Worm (Caenorhabditis elegans): Measurements from ENCODE around the gene hum-6.

Gene hum-6

DNA sequence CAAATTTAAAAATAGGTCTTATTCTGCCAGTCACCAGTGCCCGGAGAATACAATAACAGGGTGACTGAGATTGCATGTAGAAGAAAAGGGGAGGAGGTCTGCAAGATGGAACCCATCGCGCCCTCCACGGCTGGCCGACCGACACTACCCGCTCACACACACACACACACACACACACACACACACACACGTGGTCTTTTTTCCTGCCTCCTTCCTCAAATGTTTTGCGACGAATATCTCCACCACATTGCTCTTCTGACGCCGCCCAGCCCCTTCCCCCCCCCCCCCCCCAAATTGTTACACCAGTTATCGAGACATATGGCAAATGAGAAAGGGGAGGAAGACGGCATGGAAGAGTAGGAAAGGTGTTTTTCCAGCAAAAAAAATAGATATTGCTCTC, 18.9 kb downstream of the hum-6 start:
- TF ChIP-seq nfya-1 (tag; optimal IDR thresholded peaks at IDR 0.05; ENCODE audit: insufficient read depth) (peak; percentile 29), nhr-77 (tag; optimal IDR thresholded peaks at IDR 0.05) (no peak), lin-39 (tag; optimal IDR thresholded peaks at IDR 0.05) (peak; percentile 71)

DNA sequence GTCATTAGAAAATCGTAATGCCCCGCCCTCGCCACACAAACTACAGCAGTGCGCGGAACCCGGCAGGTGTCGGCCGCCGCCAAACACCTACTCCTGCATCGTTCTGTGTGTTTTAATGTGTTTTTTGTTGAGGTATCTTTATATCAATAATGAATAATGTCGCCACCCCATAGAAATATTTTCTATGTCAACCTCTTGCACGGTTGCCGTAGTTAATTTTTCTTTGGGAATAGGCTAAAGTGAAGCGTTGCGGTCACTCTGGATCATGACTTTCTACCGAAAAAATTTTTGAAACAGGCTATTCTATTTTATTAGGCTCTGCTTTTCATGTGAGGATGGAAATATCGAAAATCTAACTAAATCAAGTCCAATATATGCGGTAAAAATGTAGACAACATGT, 26.0 kb downstream of the hum-6 start:
- TF ChIP-seq hmg-11 (tag; optimal IDR thresholded peaks at IDR 0.05) (peak; percentile 9), ama-1 (optimal IDR thresholded peaks at IDR 0.05) (peak; percentile 90), daf-12 (tag; optimal IDR thresholded peaks at IDR 0.05) (no peak), nhr-23 (tag; optimal IDR thresholded peaks at IDR 0.05) (peak; percentile 13), elt-3 (tag; optimal IDR thresholded peaks at IDR 0.05) (peak in 2 of 3 experiments; percentile 28 to 52), nhr-76 (tag; optimal IDR thresholded peaks at IDR 0.05) (no peak), jun-1 (tag; optimal IDR thresholded peaks at IDR 0.05) (no peak), nhr-77 (tag; optimal IDR thresholded peaks at IDR 0.05) (no peak), pqm-1 (tag; optimal IDR thresholded peaks at IDR 0.05) (peak; percentile 30), nhr-25 (tag; optimal IDR thresholded peaks at IDR 0.05) (peak; percentile 6), elt-2 (tag; optimal IDR thresholded peaks at IDR 0.05) (peak; percentile 14), lsy-12 (tag; optimal IDR thresholded peaks at IDR 0.05) (peak; percentile 7), snpc-4 (tag; optimal IDR thresholded peaks at IDR 0.05) (peak; percentile 98), lin-39 (tag; optimal IDR thresholded peaks at IDR 0.05) (no peak), pha-4 (tag; optimal IDR thresholded peaks at IDR 0.05) (peak; percentile 17), nfya-1 (tag; optimal IDR thresholded peaks at IDR 0.05; ENCODE audit: insufficient read depth) (peak; percentile 26), skn-1 (tag; optimal IDR thresholded peaks at IDR 0.05) (no peak), nhr-12 (tag; optimal IDR thresholded peaks at IDR 0.05) (no peak), eor-1 (tag; optimal IDR thresholded peaks at IDR 0.05) (no peak), egl-5 (tag; optimal IDR thresholded peaks at IDR 0.05) (no peak), fkh-2 (tag; optimal IDR thresholded peaks at IDR 0.05) (no peak)

DNA sequence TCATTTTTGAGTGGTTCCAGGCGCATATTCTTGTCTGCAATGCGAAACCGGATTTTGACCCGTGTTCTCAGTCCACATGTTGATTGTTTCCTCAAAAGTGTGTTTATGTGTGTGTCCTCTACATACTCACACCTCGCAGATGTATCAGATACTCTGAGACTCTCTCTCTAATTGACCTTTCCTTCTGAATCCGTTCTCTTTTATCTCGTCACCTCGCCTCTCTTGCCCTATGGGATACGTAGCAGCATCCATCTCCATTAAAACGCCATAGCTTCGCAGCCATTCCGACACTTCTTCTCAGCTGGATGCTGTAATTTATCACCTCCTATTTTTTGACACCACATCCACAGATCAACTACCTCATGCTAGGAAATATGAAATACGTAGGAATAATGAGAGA, 27.6 kb downstream of the hum-6 start:
- TF ChIP-seq tbx-2 (tag; optimal IDR thresholded peaks at IDR 0.05) (no peak), egl-27 (tag; optimal IDR thresholded peaks at IDR 0.05) (no peak), snpc-4 (tag; optimal IDR thresholded peaks at IDR 0.05) (no peak), nhr-25 (tag; optimal IDR thresholded peaks at IDR 0.05) (peak; percentile 23)

DNA sequence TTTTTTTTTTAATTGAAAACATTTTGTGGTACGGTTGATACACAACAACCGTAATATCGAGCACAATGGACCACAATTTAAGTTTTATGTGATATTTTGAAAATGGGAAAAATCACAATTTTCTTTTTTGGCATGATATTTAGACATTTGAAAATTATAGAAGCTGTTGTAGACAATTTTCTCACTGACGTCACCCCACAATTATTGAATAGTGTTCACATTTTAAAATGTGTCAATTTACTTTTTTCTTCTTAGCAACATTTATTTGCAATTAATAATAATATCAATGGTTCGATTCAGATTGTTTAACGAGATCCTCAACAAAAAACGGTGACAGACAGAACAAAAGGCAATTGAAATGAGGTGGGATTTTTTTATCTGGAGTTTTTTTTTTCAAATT, 32.5 kb downstream of the hum-6 start, which contains the start of gene T01B6.1:
Gene T01B6.1 (plus strand): TSS at position 301 of the 400 bp plus-strand sequence.
- no peak for TF ChIP-seq ceh-28 (tag; optimal IDR thresholded peaks at IDR 0.05)

DNA sequence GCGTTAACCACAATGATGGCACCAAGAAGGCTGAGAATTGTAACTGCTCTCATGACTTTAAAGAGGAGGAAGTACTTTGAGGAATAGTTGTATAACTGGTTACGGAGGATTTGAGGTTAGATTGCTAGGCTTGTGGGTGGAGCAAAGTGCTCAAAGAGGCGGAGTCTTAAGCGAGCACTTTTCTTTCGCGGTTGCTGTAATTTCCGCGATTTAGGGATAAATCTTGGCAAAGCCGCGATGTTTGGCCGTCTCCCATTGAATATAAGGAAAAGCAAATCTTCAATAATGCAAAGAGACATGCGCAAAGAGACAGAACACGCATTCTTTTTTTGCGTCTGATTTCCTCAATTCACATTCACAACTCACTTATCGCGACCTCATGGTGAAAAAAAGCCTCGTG, 35.3 kb downstream of the hum-6 start, which contains the start of gene nlp-45:
Gene nlp-45 (minus strand): TSS at position 101 of the 400 bp plus-strand sequence.
- no peak for TF ChIP-seq elt-1 (tag; optimal IDR thresholded peaks at IDR 0.05)
- TF ChIP-seq unc-62 (GFP tag; optimal IDR thresholded peaks at IDR 0.05) = no peak
- TF ChIP-seq lin-15B (tag; optimal IDR thresholded peaks at IDR 0.05) = no peak
- TF ChIP-seq nhr-12 (tag; optimal IDR thresholded peaks at IDR 0.05) = no peak
- no peak for TF ChIP-seq nhr-23 (tag; optimal IDR thresholded peaks at IDR 0.05)
- TF ChIP-seq ztf-4 (tag; optimal IDR thresholded peaks at IDR 0.05) = no peak
- TF ChIP-seq lsy-12 (tag; optimal IDR thresholded peaks at IDR 0.05) = no peak
- TF ChIP-seq nhr-77 (tag; optimal IDR thresholded peaks at IDR 0.05) = no peak

DNA sequence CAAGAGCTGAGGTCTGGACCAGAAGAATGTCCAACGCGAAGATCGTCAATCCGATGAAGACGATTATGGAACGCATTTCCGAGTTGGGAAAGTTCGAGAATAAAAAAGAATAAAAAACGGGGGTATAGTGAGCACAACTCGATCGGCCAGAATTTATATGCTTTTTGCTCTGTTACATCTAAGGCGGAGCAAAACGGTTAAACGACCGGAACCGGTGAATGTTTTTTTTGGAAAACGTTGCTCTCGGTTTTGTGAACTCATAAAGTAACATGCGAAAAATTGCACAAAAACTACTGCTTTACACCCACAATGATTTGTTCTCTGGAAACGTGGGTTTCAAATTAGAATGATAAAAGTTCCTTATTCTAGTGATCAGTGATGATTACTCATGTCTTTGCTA, 39.1 kb downstream of the hum-6 start, which contains the start of gene nlp-22:
Gene nlp-22 (minus strand): TSS at position 101 of the 400 bp plus-strand sequence.
- no peak for TF ChIP-seq nhr-12 (tag; optimal IDR thresholded peaks at IDR 0.05)

DNA sequence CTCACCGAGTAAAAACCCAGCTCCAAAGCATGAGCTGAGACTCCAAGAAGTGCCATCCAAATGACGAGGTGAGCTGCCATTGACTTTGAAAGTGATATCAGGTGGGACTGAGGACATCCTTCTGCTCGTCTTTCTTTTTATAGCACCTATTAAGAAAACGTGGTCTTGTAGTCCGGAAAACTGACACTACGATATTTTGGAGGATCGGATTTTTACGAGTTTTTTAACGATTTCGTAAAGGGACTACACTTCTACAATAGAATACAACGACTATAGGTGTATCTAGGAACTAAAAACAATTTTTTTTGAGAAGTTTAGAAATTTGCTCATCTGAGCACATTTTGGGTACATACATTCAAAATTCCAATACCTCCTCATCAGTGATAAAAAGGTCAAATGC, 40.0 kb downstream of the hum-6 start, which contains the start of gene nlp-23:
Gene nlp-23 (minus strand): TSS at position 101 of the 400 bp plus-strand sequence.
- no peak for TF ChIP-seq eor-1 (tag; optimal IDR thresholded peaks at IDR 0.05)
- TF ChIP-seq ceh-82 (tag; optimal IDR thresholded peaks at IDR 0.05) = no peak
- TF ChIP-seq nhr-43 (tag; optimal IDR thresholded peaks at IDR 0.05; ENCODE audit: poor library complexity, severe bottlenecking) = no peak
- no peak for TF ChIP-seq ZK546.5 (tag; optimal IDR thresholded peaks at IDR 0.05)
- no peak for TF ChIP-seq mml-1 (tag; optimal IDR thresholded peaks at IDR 0.05)
- TF ChIP-seq unc-62 (GFP tag; optimal IDR thresholded peaks at IDR 0.05) = no peak
- no peak for TF ChIP-seq nhr-76 (tag; optimal IDR thresholded peaks at IDR 0.05)
- TF ChIP-seq fos-1 (tag; optimal IDR thresholded peaks at IDR 0.05) = no peak
- no peak for TF ChIP-seq lsy-12 (tag; optimal IDR thresholded peaks at IDR 0.05)
- TF ChIP-seq pha-4 (tag; optimal IDR thresholded peaks at IDR 0.05) = no peak

All from whole organism, L3 larva.